Fruit fly (Drosophila melanogaster): ENCODE measurements around the gene CG6695.
A peak's percentile ranks its signal among the peaks of the same experiment; 100 is the strongest.

Gene CG6695

dm6 chr3R:24626667-24627066 lies 28.3 kb upstream of the CG6695 start:
- TF ChIP-seq eg (GFP tag; IDR thresholded peaks at IDR 0.05): peak; percentile 24; the same call in 1 of the 3 replicates
- peak; percentile 43 for TF ChIP-seq vri (GFP tag; optimal IDR thresholded peaks at IDR 0.05)
- TF ChIP-seq CG6276 (GFP tag; optimal IDR thresholded peaks at IDR 0.05): peak; percentile 15
- no peak for TF ChIP-seq fd59A (GFP tag; optimal IDR thresholded peaks at IDR 0.05)
- TF ChIP-seq CG11762 (GFP tag; optimal IDR thresholded peaks at IDR 0.05; ENCODE audit: insufficient read depth): no peak
- no peak for TF ChIP-seq CG10669 (GFP tag; optimal IDR thresholded peaks at IDR 0.05)
- no peak for TF ChIP-seq spab (GFP tag; optimal IDR thresholded peaks at IDR 0.05)
- no peak for TF ChIP-seq CG6163 (GFP tag; IDR thresholded peaks at IDR 0.05)

- TF ChIP-seq lz (GFP tag; optimal IDR thresholded peaks at IDR 0.05) (no peak), eg (GFP tag; IDR thresholded peaks at IDR 0.05) (peak; percentile 37; the same call in 1 of the 3 replicates), dsx (GFP tag; optimal IDR thresholded peaks at IDR 0.05; ENCODE audit: poor library complexity, severe bottlenecking) (no peak), Lpt (GFP tag; optimal IDR thresholded peaks at IDR 0.05) (peak; percentile 53), CG1621 (tag; optimal IDR thresholded peaks at IDR 0.05) (peak; percentile 67), achi (GFP tag; optimal IDR thresholded peaks at IDR 0.05) (no peak), Eip78C (GFP tag) (peak; percentile 71), net (GFP tag; optimal IDR thresholded peaks at IDR 0.05) (peak; percentile 24), CG6163 (GFP tag; IDR thresholded peaks at IDR 0.05) (peak; percentile 55; the same call in 1 of the 3 replicates), esn (GFP tag; optimal IDR thresholded peaks at IDR 0.05) (peak; percentile 39), Sox14 (GFP tag; optimal IDR thresholded peaks at IDR 0.05) (peak; percentile 96), fkh (GFP tag; optimal IDR thresholded peaks at IDR 0.05) (peak; percentile 98), CG8119 (GFP tag; IDR thresholded peaks at IDR 0.05) (peak; percentile 21; the same call in 1 of the 3 replicates)
These were observed 24.8 kb upstream of the CG6695 start, which contains the start of gene Wsck for dm6 chr3R:24629877-24630808. Gene Wsck (minus strand): TSS chr3R:24630075.

- TF ChIP-seq svp (GFP tag) (peak; percentile 83), Sox14 (GFP tag; optimal IDR thresholded peaks at IDR 0.05) (no peak)
These were observed 20.6 kb upstream of the CG6695 start for dm6 chr3R:24634312-24634711.

dm6 chr3R:24634957-24635356 lies 20.0 kb upstream of the CG6695 start, which contains the start of gene MtnF:
Gene MtnF (minus strand): TSS chr3R:24635165.
- TF ChIP-seq CG4318 (GFP tag; optimal IDR thresholded peaks at IDR 0.05) (no peak), Eip75B (GFP tag; optimal IDR thresholded peaks at IDR 0.05) (no peak), OdsH (GFP tag; optimal IDR thresholded peaks at IDR 0.05) (no peak), CG31627 (GFP tag; optimal IDR thresholded peaks at IDR 0.05) (no peak), Blimp-1 (GFP tag; optimal IDR thresholded peaks at IDR 0.05) (no peak), CG3919 (GFP tag; optimal IDR thresholded peaks at IDR 0.05) (no peak), CG10631 (GFP tag; optimal IDR thresholded peaks at IDR 0.05) (no peak), Gug (GFP tag; IDR thresholded peaks at IDR 0.05) (no peak), CG6854 (GFP tag; optimal IDR thresholded peaks at IDR 0.05) (no peak), Smox (GFP tag; optimal IDR thresholded peaks at IDR 0.05) (no peak), CG8632 (GFP tag; optimal IDR thresholded peaks at IDR 0.05) (no peak), CG11902 (GFP tag; optimal IDR thresholded peaks at IDR 0.05) (no peak), CG8119 (GFP tag; IDR thresholded peaks at IDR 0.05) (no peak), vri (GFP tag; optimal IDR thresholded peaks at IDR 0.05) (no peak), ss (GFP tag; optimal IDR thresholded peaks at IDR 0.05) (no peak), pdm3 (GFP tag; optimal IDR thresholded peaks at IDR 0.05) (no peak), Hr38 (GFP tag; optimal IDR thresholded peaks at IDR 0.05) (no peak), CG6163 (GFP tag; IDR thresholded peaks at IDR 0.05) (no peak), CG16779 (tag; optimal IDR thresholded peaks at IDR 0.05) (no peak), CG9139 (GFP tag; optimal IDR thresholded peaks at IDR 0.05) (no peak)
